Fruit fly (Drosophila melanogaster) whole organism, embryonic: ENCODE results near the gene Agpat4.
A peak's percentile ranks its signal among the peaks of the same experiment; 100 is the strongest.

Experiments used
- Ada2b ChIP-seq: fragments of 200-800 bp; sonication (Bioruptor generic); IDR thresholded peaks from 2 replicates; pipeline ENCODE4 v1.3.6; 2022; ENCODE audit warnings: missing biosample characterization, missing genetic modification characterization
- Adf1 ChIP-seq: fragments of 200-800 bp; sonication (Bioruptor generic); IDR thresholded peaks from 2 replicates; pipeline ENCODE4 v1.3.6; 2022; ENCODE audit warnings: missing biosample characterization, missing genetic modification characterization
- Atf-2 ChIP-seq: fragments of 200-800 bp; sonication (Bioruptor generic); optimal IDR thresholded peaks from 2 replicates; lab custom pipeline; 2016; ENCODE audit warnings: missing biosample characterization, missing genetic modification characterization
- B-H1 ChIP-seq: fragments of 200-800 bp; sonication (Bioruptor generic); IDR thresholded peaks from 3 replicates; pipeline ENCODE4 v1.3.6; 2022; ENCODE audit warnings: missing biosample characterization, missing genetic modification characterization
- CG10267 ChIP-seq: fragments of 200-800 bp; sonication (Bioruptor generic); optimal IDR thresholded peaks from 2 replicates; lab custom pipeline; 2018; ENCODE audit warnings: missing biosample characterization, mild to moderate bottlenecking, missing genetic modification characterization, moderate library complexity
- CG11093 ChIP-seq: fragments of 200-800 bp; sonication (Bioruptor generic); IDR thresholded peaks from 3 replicates; pipeline ENCODE4 v1.3.6; 2022; ENCODE audit warnings: missing biosample characterization, missing genetic modification characterization
- CG11504 ChIP-seq: fragments of 200-800 bp; sonication (Bioruptor generic); optimal IDR thresholded peaks from 3 replicates; lab custom pipeline; 2019; ENCODE audit warnings: missing biosample characterization, mild to moderate bottlenecking, missing genetic modification characterization, moderate library complexity
- CG1233 ChIP-seq: fragments of 200-800 bp; sonication (Bioruptor generic); optimal IDR thresholded peaks from 4 replicates; lab custom pipeline; 2018; ENCODE audit warnings: missing biosample characterization, mild to moderate bottlenecking, missing genetic modification characterization
- CG12769 ChIP-seq: fragments of 200-800 bp; sonication (Bioruptor generic); optimal IDR thresholded peaks from 2 replicates; lab custom pipeline; 2019; ENCODE audit warnings: missing biosample characterization, mild to moderate bottlenecking, missing genetic modification characterization, moderate library complexity
- CG13287 ChIP-seq: fragments of 200-800 bp; sonication (Bioruptor generic); IDR thresholded peaks from 2 replicates; pipeline ENCODE4 v1.3.6; 2022; ENCODE audit warnings: missing biosample characterization, missing genetic modification characterization; ENCODE audit not compliant: partially characterized antibody
- CG13775 ChIP-seq: fragments of 200-800 bp; sonication (Bioruptor generic); optimal IDR thresholded peaks from 3 replicates; lab custom pipeline; 2017; ENCODE audit warnings: missing biosample characterization, mild to moderate bottlenecking, missing genetic modification characterization
- CG14014 ChIP-seq: fragments of 200-800 bp; sonication (Bioruptor generic); IDR thresholded peaks from 2 replicates; pipeline ENCODE4 v1.3.6; 2022; ENCODE audit warnings: missing biosample characterization, missing genetic modification characterization
- CG15011 ChIP-seq: fragments of 200-800 bp; sonication (Bioruptor generic); optimal IDR thresholded peaks from 3 replicates; lab custom pipeline; 2018; ENCODE audit warnings: missing biosample characterization, mild to moderate bottlenecking, missing genetic modification characterization
- CG15479 ChIP-seq: fragments of 200-800 bp; sonication (Bioruptor generic); optimal IDR thresholded peaks from 3 replicates; lab custom pipeline; 2019; ENCODE audit warnings: missing biosample characterization, mild to moderate bottlenecking, missing genetic modification characterization, moderate library complexity
- CG17385 ChIP-seq: fragments of 200-800 bp; sonication (Bioruptor generic); optimal IDR thresholded peaks from 3 replicates; lab custom pipeline; 2018; ENCODE audit warnings: missing biosample characterization, mild to moderate bottlenecking, missing genetic modification characterization
- CG17829 ChIP-seq: fragments of 200-800 bp; optimal IDR thresholded peaks from 2 replicates; lab custom pipeline; 2019; ENCODE audit warnings: missing biosample characterization, mild to moderate bottlenecking, missing genetic modification characterization, moderate library complexity
- CG30431 ChIP-seq: fragments of 200-800 bp; sonication (Bioruptor generic); optimal IDR thresholded peaks from 2 replicates; lab custom pipeline; 2017; ENCODE audit warnings: missing biosample characterization, missing genetic modification characterization
- CG31365 ChIP-seq: fragments of 200-800 bp; sonication (Bioruptor generic); optimal IDR thresholded peaks from 2 replicates; lab custom pipeline; 2018; ENCODE audit warnings: missing biosample characterization, mild to moderate bottlenecking, missing genetic modification characterization
- CG3281 ChIP-seq: fragments of 200-800 bp; sonication (Bioruptor generic); optimal IDR thresholded peaks from 3 replicates; lab custom pipeline; 2017; ENCODE audit warnings: missing biosample characterization, mild to moderate bottlenecking, missing genetic modification characterization
- CG6813 ChIP-seq: fragments of 200-800 bp; sonication (Bioruptor generic); optimal IDR thresholded peaks from 2 replicates; lab custom pipeline; 2017; ENCODE audit warnings: missing biosample characterization, missing genetic modification characterization, mild to moderate bottlenecking, moderate library complexity, missing genetic modification reagents
- CG7928 ChIP-seq: fragments of 200-800 bp; sonication (Bioruptor generic); optimal IDR thresholded peaks from 2 replicates; lab custom pipeline; 2017; ENCODE audit warnings: missing biosample characterization, mild to moderate bottlenecking, missing genetic modification characterization
- CG9609 ChIP-seq: fragments of 200-800 bp; sonication (Bioruptor generic); optimal IDR thresholded peaks from 3 replicates; lab custom pipeline; 2016; ENCODE audit warnings: missing biosample characterization, missing genetic modification characterization
- CoRest ChIP-seq: fragments of 200-800 bp; sonication (Bioruptor generic); optimal IDR thresholded peaks from 3 replicates; lab custom pipeline; 2018; ENCODE audit warnings: missing biosample characterization, mild to moderate bottlenecking, missing genetic modification characterization, moderate library complexity
- Deaf1 ChIP-seq: fragments of 200-800 bp; optimal IDR thresholded peaks from 3 replicates; lab custom pipeline; 2019; ENCODE audit warnings: missing biosample characterization, mild to moderate bottlenecking, missing genetic modification characterization, moderate library complexity
- Dfd ChIP-seq, 2 experiments: fragments of >200 bp; optimal IDR thresholded peaks; 2 replicates each; lab custom pipeline; 2017; ENCODE audit warnings: missing biosample characterization in 2 of 2, missing genetic modification characterization in 2 of 2
- Fer1 ChIP-seq: fragments of 200-800 bp; sonication (Bioruptor generic); optimal IDR thresholded peaks from 2 replicates; lab custom pipeline; 2017; ENCODE audit warnings: missing biosample characterization, mild to moderate bottlenecking, missing genetic modification characterization
- Fer2 ChIP-seq: fragments of 200-800 bp; sonication (Bioruptor generic); optimal IDR thresholded peaks from 2 replicates; lab custom pipeline; 2018; ENCODE audit warnings: missing biosample characterization, mild to moderate bottlenecking, missing genetic modification characterization, moderate library complexity
- HLH4C ChIP-seq: fragments of 200-800 bp; sonication (Bioruptor generic); IDR thresholded peaks from 3 replicates; pipeline ENCODE4 v1.3.6; 2022; ENCODE audit warnings: missing biosample characterization, missing genetic modification characterization; ENCODE audit not compliant: partially characterized antibody
- HLHmδ ChIP-seq: fragments of 200-800 bp; sonication (Bioruptor generic); optimal IDR thresholded peaks from 2 replicates; lab custom pipeline; 2018; ENCODE audit warnings: missing biosample characterization, mild to moderate bottlenecking, missing genetic modification characterization, moderate library complexity
- HmgZ ChIP-seq: fragments of 200-800 bp; sonication (Bioruptor generic); optimal IDR thresholded peaks from 2 replicates; lab custom pipeline; 2018; ENCODE audit warnings: missing biosample characterization, mild to moderate bottlenecking, missing genetic modification characterization
- NC2β ChIP-seq: fragments of 200-800 bp; sonication (Bioruptor generic); optimal IDR thresholded peaks from 2 replicates; lab custom pipeline; 2016; ENCODE audit warnings: missing biosample characterization, missing genetic modification characterization
- Neu2 ChIP-seq: fragments of 200-800 bp; sonication (Bioruptor generic); optimal IDR thresholded peaks from 3 replicates; lab custom pipeline; 2016; ENCODE audit warnings: missing biosample characterization, missing genetic modification characterization, borderline replicate concordance
- Pdp1 ChIP-seq, 2 experiments: fragments of 200-800 bp; sonication (Bioruptor generic); optimal IDR thresholded peaks; 3 replicates each; lab custom pipeline; 2016; ENCODE audit warnings: missing biosample characterization in 2 of 2, missing genetic modification characterization in 2 of 2, mild to moderate bottlenecking in 1 of 2, moderate library complexity in 1 of 2
- Sox100B ChIP-seq: fragments of 200-800 bp; sonication (Bioruptor generic); optimal IDR thresholded peaks from 3 replicates; lab custom pipeline; 2018; ENCODE audit warnings: missing biosample characterization, mild to moderate bottlenecking, missing genetic modification characterization
- br ChIP-seq: fragments of >200 bp; optimal IDR thresholded peaks from 2 replicates; lab custom pipeline; 2017
- cg ChIP-seq: fragments of 200-800 bp; sonication (Bioruptor generic); optimal IDR thresholded peaks from 3 replicates; lab custom pipeline; 2019; ENCODE audit warnings: missing biosample characterization, mild to moderate bottlenecking, missing genetic modification characterization, moderate library complexity
- gce ChIP-seq: fragments of 200-800 bp; sonication (Bioruptor generic); IDR thresholded peaks from 3 replicates; pipeline ENCODE4 v1.3.6; 2022; ENCODE audit warnings: missing biosample characterization, missing genetic modification characterization
- gcm2 ChIP-seq: fragments of 200-800 bp; sonication (Bioruptor generic); optimal IDR thresholded peaks from 2 replicates; lab custom pipeline; 2016; ENCODE audit warnings: missing biosample characterization, missing genetic modification characterization
- gsb ChIP-seq: fragments of 200-800 bp; sonication (Bioruptor generic); IDR thresholded peaks from 2 replicates; pipeline ENCODE4 v1.3.6; 2022; ENCODE audit warnings: missing biosample characterization, missing genetic modification characterization
- jumu ChIP-seq: fragments of 200-800 bp; sonication (Bioruptor generic); optimal IDR thresholded peaks from 3 replicates; lab custom pipeline; 2016; ENCODE audit warnings: missing biosample characterization, missing genetic modification characterization
- lmd ChIP-seq: fragments of 200-800 bp; sonication (Bioruptor generic); IDR thresholded peaks from 2 replicates; pipeline ENCODE4 v1.3.6; 2022; ENCODE audit warnings: missing biosample characterization, missing genetic modification characterization
- phol ChIP-seq: fragments of 200-800 bp; sonication (Bioruptor generic); optimal IDR thresholded peaks from 3 replicates; lab custom pipeline; 2018; ENCODE audit warnings: missing biosample characterization, mild to moderate bottlenecking, missing genetic modification characterization, moderate library complexity
- salm ChIP-seq: fragments of 200-800 bp; sonication (Bioruptor generic); optimal IDR thresholded peaks from 2 replicates; lab custom pipeline; 2018; ENCODE audit warnings: missing biosample characterization, mild to moderate bottlenecking, missing genetic modification characterization
- sim ChIP-seq: fragments of 200-800 bp; sonication (Bioruptor generic); IDR thresholded peaks from 2 replicates; pipeline ENCODE4 v1.3.6; 2022; ENCODE audit warnings: missing biosample characterization, missing genetic modification characterization
- sisA ChIP-seq: fragments of 200-800 bp; sonication (Bioruptor generic); IDR thresholded peaks from 2 replicates; pipeline ENCODE4 v1.3.6; 2022; ENCODE audit warnings: missing biosample characterization, missing genetic modification characterization
- slbo ChIP-seq: fragments of 200-800 bp; sonication (Bioruptor generic); IDR thresholded peaks from 2 replicates; pipeline ENCODE4 v1.3.6; 2022; ENCODE audit warnings: missing biosample characterization, missing genetic modification characterization
- slp2 ChIP-seq: fragments of 200-800 bp; sonication (Bioruptor generic); optimal IDR thresholded peaks from 2 replicates; lab custom pipeline; 2016; ENCODE audit warnings: missing biosample characterization, missing genetic modification characterization
- sna ChIP-seq: fragments of 200-800 bp; sonication (Bioruptor generic); IDR thresholded peaks from 2 replicates; pipeline ENCODE4 v1.3.6; 2022; ENCODE audit warnings: missing biosample characterization, missing genetic modification characterization; ENCODE audit not compliant: partially characterized antibody
- stc ChIP-seq: fragments of 200-800 bp; sonication (Bioruptor generic); IDR thresholded peaks from 2 replicates; pipeline ENCODE4 v1.3.6; 2022; ENCODE audit warnings: missing biosample characterization, missing genetic modification characterization
- tll ChIP-seq, 2 experiments: fragments of 200-800 bp in 1 of 2; fragments of >200 bp in 1 of 2; sonication (Bioruptor generic) in 1 of 2; optimal IDR thresholded peaks; 2 replicates each; lab custom pipeline; 2017 to 2019; ENCODE audit warnings: missing biosample characterization in 2 of 2, missing genetic modification characterization in 2 of 2, mild to moderate bottlenecking in 1 of 2, moderate library complexity in 1 of 2
- ttk ChIP-seq: fragments of 200-800 bp; sonication (Bioruptor generic); IDR thresholded peaks from 2 replicates; pipeline ENCODE4 v2.1.2; 2022; ENCODE audit warnings: missing biosample characterization, missing genetic modification characterization

The Agpat4 gene

dm6 chr3L:16411566-16411965 lies 30.2 kb upstream of the Agpat4 start, which contains the start of gene fax (continued):
- TF ChIP-seq stc (GFP tag; lab: Robert Waterston, UW), result peak; percentile 54; the same call in 1 of the 2 replicates
- no peak for TF ChIP-seq CG3281 (GFP tag; lab: Kevin White, UChicago)
- no peak for TF ChIP-seq Ada2b (GFP tag; lab: Robert Waterston, UW)
- TF ChIP-seq CG12769 (tag; lab: Kevin White, UChicago), result no peak
- no peak for TF ChIP-seq slbo (GFP tag; lab: Robert Waterston, UW)
- peak in 1 of 2 experiments; percentile 35 for TF ChIP-seq Pdp1 (GFP tag; optimal IDR thresholded peaks at IDR 0.05; lab: Kevin White, UChicago)
- TF ChIP-seq Atf-2, result no peak
- TF ChIP-seq CG15011 (GFP tag; lab: Kevin White, UChicago), result no peak
- no peak for TF ChIP-seq Sox100B (GFP tag; lab: Kevin White, UChicago)
- TF ChIP-seq Fer1 (GFP tag; lab: Kevin White, UChicago), result peak; percentile 44
- TF ChIP-seq CG1233 (GFP tag; lab: Kevin White, UChicago), result peak; percentile 0
- TF ChIP-seq gcm2 (GFP tag; lab: Kevin White, UChicago), result no peak
- no peak for TF ChIP-seq CG11504 (tag; lab: Kevin White, UChicago)
- no peak for TF ChIP-seq CG7928 (GFP tag; lab: Kevin White, UChicago)
- peak; percentile 48 for TF ChIP-seq NC2β
- peak; percentile 24 for TF ChIP-seq phol (tag; lab: Kevin White, UChicago)
- peak; percentile 77 for TF ChIP-seq CG15479 (GFP tag; lab: Kevin White, UChicago)
- no peak for TF ChIP-seq HmgZ (tag; lab: Kevin White, UChicago)
- TF ChIP-seq CG31365 (tag; lab: Kevin White, UChicago), result peak; percentile 59
- TF ChIP-seq salm (tag; lab: Kevin White, UChicago), result no peak
- TF ChIP-seq CoRest (tag; lab: Kevin White, UChicago), result peak; percentile 30
- TF ChIP-seq CG30431 (GFP tag; lab: Kevin White, UChicago), result no peak
- peak; percentile 14; the same call in 1 of the 3 replicates for TF ChIP-seq HLH4C (GFP tag; lab: Robert Waterston, UW)
- TF ChIP-seq Fer2, result no peak
- peak; percentile 97 for TF ChIP-seq Deaf1
- peak; percentile 79 for TF ChIP-seq cg (GFP tag; lab: Kevin White, UChicago)
- 0 out of 2 replicates have a peak, but pooled peaks have one; percentile 30 for TF ChIP-seq sim
- TF ChIP-seq CG10267, result peak; percentile 50
- TF ChIP-seq Adf1, result no peak
- no peak for TF ChIP-seq CG14014 (GFP tag; lab: Robert Waterston, UW)
- no peak for TF ChIP-seq CG11093
- no peak for TF ChIP-seq CG9609
- no peak for TF ChIP-seq gsb (GFP tag; lab: Robert Waterston, UW)
- TF ChIP-seq CG6813, result no peak
- no peak for TF ChIP-seq B-H1 (GFP tag; lab: Robert Waterston, UW)
- TF ChIP-seq HLHmδ, result peak; percentile 91
- TF ChIP-seq sna (GFP tag; lab: Robert Waterston, UW), result 0 out of 2 replicates have a peak, but pooled peaks have one; percentile 46
- peak; percentile 51 for TF ChIP-seq CG17385
- no peak for TF ChIP-seq lmd
- TF ChIP-seq Dfd (GFP tag; optimal IDR thresholded peaks at IDR 0.05; lab: Kevin White, UChicago), result no peak
- TF ChIP-seq slp2, result no peak
- TF ChIP-seq CG13287, result peak; percentile 30; the same call in 1 of the 2 replicates
- no peak for TF ChIP-seq sisA (GFP tag; lab: Robert Waterston, UW)
- no peak for TF ChIP-seq jumu (GFP tag; lab: Kevin White, UChicago)
- TF ChIP-seq br (lab: Kevin White, UChicago), result no peak
- TF ChIP-seq CG17829 (tag; lab: Kevin White, UChicago), result peak; percentile 81
- TF ChIP-seq tll (GFP tag; optimal IDR thresholded peaks at IDR 0.05; lab: Kevin White, UChicago), result peak in 1 of 2 experiments; percentile 21
- TF ChIP-seq Neu2, result no peak
- TF ChIP-seq ttk (GFP tag; lab: Robert Waterston, UW), result no peak
- TF ChIP-seq CG13775 (GFP tag; lab: Kevin White, UChicago), result no peak
- no peak for TF ChIP-seq gce (GFP tag; lab: Robert Waterston, UW)
